4 worm cellular contexts compared by ENCODE assay signal in genomic region chrIV:9525682-9526416, ce11.
TF ChIP-seq lines count a peak whose summit lies in the region.

TSS of gene elo-1 (plus strand) at chrIV:9526366.

TF ChIP-seq in whole organism, L1 larva, 84 proteins besides CTCF, POLR2A, EP300 and RAD21 (continued from another document):
- TF ChIP-seq dsc-1 (tag; optimal IDR thresholded peaks at IDR 0.05; lab: Kevin White, UChicago) = peak; percentile 93
- no peak for TF ChIP-seq pqm-1 (tag; optimal IDR thresholded peaks at IDR 0.05; lab: Kevin White, UChicago)
- TF ChIP-seq grh-1 (GFP tag; IDR thresholded peaks at IDR 0.05; lab: Robert Waterston, UW) = no peak
- TF ChIP-seq blmp-1 (tag; optimal IDR thresholded peaks at IDR 0.05; lab: Kevin White, UChicago) = peak; percentile 98
- TF ChIP-seq fkh-8 (tag; optimal IDR thresholded peaks at IDR 0.05; lab: Kevin White, UChicago) = no peak
- peak; percentile 81 for TF ChIP-seq nhr-20 (tag; optimal IDR thresholded peaks at IDR 0.05; lab: Kevin White, UChicago)
- no peak for TF ChIP-seq nhr-237 (tag; optimal IDR thresholded peaks at IDR 0.05; lab: Kevin White, UChicago)
- peak; percentile 6 for TF ChIP-seq jun-1 (tag; optimal IDR thresholded peaks at IDR 0.05; lab: Kevin White, UChicago)
- no peak for TF ChIP-seq C34B4.2 (tag; optimal IDR thresholded peaks at IDR 0.05; lab: Kevin White, UChicago)
- TF ChIP-seq zag-1 (tag; optimal IDR thresholded peaks at IDR 0.05; lab: Kevin White, UChicago) = no peak
- peak; percentile 39 for TF ChIP-seq swsn-7 (tag; optimal IDR thresholded peaks at IDR 0.05; lab: Kevin White, UChicago)
- TF ChIP-seq elt-3 (tag; optimal IDR thresholded peaks at IDR 0.05; lab: Kevin White, UChicago) = peak in 4 of 6 experiments; percentile 21 to 46 (median 40)
- TF ChIP-seq C16A3.4 (tag; optimal IDR thresholded peaks at IDR 0.05; lab: Kevin White, UChicago) = peak; percentile 6
- peak; percentile 76 for TF ChIP-seq nhr-71 (tag; optimal IDR thresholded peaks at IDR 0.05; lab: Kevin White, UChicago)
- TF ChIP-seq fkh-4 (tag; optimal IDR thresholded peaks at IDR 0.05; lab: Kevin White, UChicago; ENCODE audit: borderline replicate concordance) = peak; percentile 89
- TF ChIP-seq unc-62 (GFP tag; optimal IDR thresholded peaks at IDR 0.05; lab: Kevin White, UChicago) = no peak
- TF ChIP-seq egl-27 (tag; optimal IDR thresholded peaks at IDR 0.05; lab: Kevin White, UChicago) = peak in 1 of 2 experiments; percentile 31
- no peak for TF ChIP-seq nhr-84 (tag; optimal IDR thresholded peaks at IDR 0.05; lab: Kevin White, UChicago)
- TF ChIP-seq nhr-85 (tag; lab: Kevin White, UChicago) = peak; percentile 91
- TF ChIP-seq skn-1 (tag; optimal IDR thresholded peaks at IDR 0.05; lab: Kevin White, UChicago) = no peak
- TF ChIP-seq hlh-4 (tag; optimal IDR thresholded peaks at IDR 0.05; lab: Kevin White, UChicago) = no peak
- TF ChIP-seq efl-1 (optimal IDR thresholded peaks at IDR 0.05; lab: Kevin White, UChicago) = peak; percentile 26 to 29
- TF ChIP-seq efl-1 (GFP tag; optimal IDR thresholded peaks at IDR 0.05 in 1 of 2; lab: Kevin White, UChicago) = peak; percentile 30 to 92
- no peak for TF ChIP-seq unc-98 (GFP tag; IDR thresholded peaks at IDR 0.05; lab: Robert Waterston, UW)
- no peak for TF ChIP-seq isw-1 (GFP tag; IDR thresholded peaks at IDR 0.05; lab: Robert Waterston, UW)
- peak; percentile 5 for TF ChIP-seq tbx-2 (tag; optimal IDR thresholded peaks at IDR 0.05; lab: Kevin White, UChicago)
- no peak for TF ChIP-seq fos-1 (tag; optimal IDR thresholded peaks at IDR 0.05; lab: Kevin White, UChicago)
- TF ChIP-seq lin-35 (GFP tag; optimal IDR thresholded peaks at IDR 0.05; lab: Kevin White, UChicago) = peak in 1 of 2 experiments; percentile 40
- peak; percentile 71 for TF ChIP-seq snu-23 (GFP tag; optimal IDR thresholded peaks at IDR 0.05; lab: Kevin White, UChicago)
- TF ChIP-seq tlp-1 (tag; optimal IDR thresholded peaks at IDR 0.05; lab: Kevin White, UChicago) = peak; percentile 3
- peak; percentile 2 to 44 (median 14) for TF ChIP-seq dpl-1 (GFP tag; optimal IDR thresholded peaks at IDR 0.05; lab: Kevin White, UChicago)
- TF ChIP-seq mdl-1 (tag; optimal IDR thresholded peaks at IDR 0.05; lab: Kevin White, UChicago) = peak in 1 of 2 experiments; percentile 18
- peak; percentile 22 to 30 for TF ChIP-seq lsy-2 (tag; optimal IDR thresholded peaks at IDR 0.05; lab: Kevin White, UChicago)

TF ChIP-seq in whole organism, L2 larva, 48 proteins besides CTCF, POLR2A, EP300 and RAD21 (continued from another document):
- TF ChIP-seq zag-1 (tag; optimal IDR thresholded peaks at IDR 0.05; lab: Kevin White, UChicago) = no peak
- peak; percentile 28 for TF ChIP-seq lin-13 (GFP tag; optimal IDR thresholded peaks at IDR 0.05; lab: Kevin White, UChicago)
- peak; percentile 42 for TF ChIP-seq F13H6.1 (tag; optimal IDR thresholded peaks at IDR 0.05; lab: Kevin White, UChicago)
- TF ChIP-seq mab-5 (tag; optimal IDR thresholded peaks at IDR 0.05; lab: Kevin White, UChicago) = no peak
- peak; percentile 80 for TF ChIP-seq fos-1 (tag; optimal IDR thresholded peaks at IDR 0.05; lab: Kevin White, UChicago)

TF ChIP-seq in whole organism, L4 larva, 104 proteins besides CTCF, POLR2A, EP300 and RAD21 (continued from another document and continues in another):
- TF ChIP-seq R02D3.7 (tag; optimal IDR thresholded peaks at IDR 0.05; lab: Kevin White, UChicago) = no peak
- TF ChIP-seq lin-1 (GFP tag; IDR thresholded peaks at IDR 0.05; lab: Robert Waterston, UW) = no peak
- no peak for TF ChIP-seq ztf-7 (tag; optimal IDR thresholded peaks at IDR 0.05; lab: Kevin White, UChicago)
- TF ChIP-seq cey-2 (tag; optimal IDR thresholded peaks at IDR 0.05; lab: Kevin White, UChicago; ENCODE audit: borderline replicate concordance, insufficient read depth) = no peak
- no peak for TF ChIP-seq snpc-1.2 (GFP tag; IDR thresholded peaks at IDR 0.05; lab: Robert Waterston, UW)
- peak; percentile 26 for TF ChIP-seq dpl-1 (GFP tag; optimal IDR thresholded peaks at IDR 0.05; lab: Kevin White, UChicago)
- no peak for TF ChIP-seq nhr-10 (tag; optimal IDR thresholded peaks at IDR 0.05; lab: Kevin White, UChicago)
- TF ChIP-seq nhr-77 (tag; optimal IDR thresholded peaks at IDR 0.05; lab: Kevin White, UChicago) = peak; percentile 53
- no peak for TF ChIP-seq jun-1 (tag; optimal IDR thresholded peaks at IDR 0.05; lab: Kevin White, UChicago)
- peak; percentile 83 for TF ChIP-seq hlh-11 (tag; optimal IDR thresholded peaks at IDR 0.05; lab: Kevin White, UChicago)
- TF ChIP-seq set-16 (GFP tag; IDR thresholded peaks at IDR 0.05; lab: Robert Waterston, UW) = no peak
- no peak for TF ChIP-seq nhr-6 (tag; optimal IDR thresholded peaks at IDR 0.05; lab: Kevin White, UChicago)
- TF ChIP-seq sdz-12 (GFP tag; optimal IDR thresholded peaks at IDR 0.05; lab: Kevin White, UChicago) = no peak
- no peak for TF ChIP-seq arid-1 (GFP tag; conservative IDR thresholded peaks at IDR 0.05; lab: Robert Waterston, UW)
- no peak for TF ChIP-seq F37D6.2 (tag; optimal IDR thresholded peaks at IDR 0.05; lab: Kevin White, UChicago)
- no peak for TF ChIP-seq daf-8 (GFP tag; IDR thresholded peaks at IDR 0.05; lab: Robert Waterston, UW)
- TF ChIP-seq dmd-8 (GFP tag; IDR thresholded peaks at IDR 0.05; lab: Robert Waterston, UW) = no peak
- TF ChIP-seq php-3 (GFP tag; IDR thresholded peaks at IDR 0.05; lab: Robert Waterston, UW) = peak; percentile 77; the same call in 1 of the 2 replicates
- peak; percentile 36 for TF ChIP-seq mep-1 (tag; optimal IDR thresholded peaks at IDR 0.05; lab: Kevin White, UChicago)
- TF ChIP-seq mdt-29 (GFP tag; IDR thresholded peaks at IDR 0.05; lab: Robert Waterston, UW) = peak; percentile 49; the same call in 1 of the 2 replicates
- peak in 1 of 2 experiments; percentile 22 for TF ChIP-seq daf-16 (GFP tag; optimal IDR thresholded peaks at IDR 0.05; lab: Kevin White, UChicago)
- peak; percentile 63 for TF ChIP-seq daf-16 (tag; optimal IDR thresholded peaks at IDR 0.05; lab: Kevin White, UChicago)
- no peak for TF ChIP-seq skn-1 (tag; optimal IDR thresholded peaks at IDR 0.05; lab: Kevin White, UChicago)
- TF ChIP-seq lir-3 (tag; optimal IDR thresholded peaks at IDR 0.05; lab: Kevin White, UChicago) = no peak
- no peak for TF ChIP-seq ZK337.2 (GFP tag; IDR thresholded peaks at IDR 0.05; lab: Robert Waterston, UW)
- TF ChIP-seq dmd-6 (GFP tag; IDR thresholded peaks at IDR 0.05; lab: Robert Waterston, UW) = peak; percentile 82
- TF ChIP-seq daf-19 (GFP tag; conservative IDR thresholded peaks at IDR 0.05; lab: Robert Waterston, UW) = no peak
- no peak for TF ChIP-seq nhr-41 (GFP tag; IDR thresholded peaks at IDR 0.05; lab: Robert Waterston, UW)
- no peak for TF ChIP-seq ceh-44 (GFP tag; IDR thresholded peaks at IDR 0.05; lab: Robert Waterston, UW)
- TF ChIP-seq lim-7 (GFP tag; IDR thresholded peaks at IDR 0.05; lab: Robert Waterston, UW) = no peak
- no peak for TF ChIP-seq unc-39 (tag; optimal IDR thresholded peaks at IDR 0.05; lab: Kevin White, UChicago)
- TF ChIP-seq ZK546.5 (tag; optimal IDR thresholded peaks at IDR 0.05; lab: Kevin White, UChicago) = no peak
- no peak for TF ChIP-seq Y105C5A.15 (GFP tag; IDR thresholded peaks at IDR 0.05; lab: Robert Waterston, UW)
- no peak for TF ChIP-seq hif-1 (tag; optimal IDR thresholded peaks at IDR 0.05; lab: Kevin White, UChicago)
- peak in 1 of 2 experiments; percentile 38 for TF ChIP-seq mdl-1 (tag; optimal IDR thresholded peaks at IDR 0.05; lab: Kevin White, UChicago)
- TF ChIP-seq ces-1 (GFP tag; optimal IDR thresholded peaks at IDR 0.05; lab: Kevin White, UChicago) = no peak
- no peak for TF ChIP-seq fos-1 (tag; optimal IDR thresholded peaks at IDR 0.05; lab: Kevin White, UChicago)
- TF ChIP-seq T20F7.1 (GFP tag; optimal IDR thresholded peaks at IDR 0.05; lab: Kevin White, UChicago) = peak; percentile 72
- no peak for TF ChIP-seq attf-4 (tag; optimal IDR thresholded peaks at IDR 0.05; lab: Kevin White, UChicago)
- TF ChIP-seq zip-11 (GFP tag; IDR thresholded peaks at IDR 0.05; lab: Robert Waterston, UW) = no peak
- no peak for TF ChIP-seq F49E8.2 (tag; optimal IDR thresholded peaks at IDR 0.05; lab: Kevin White, UChicago; ENCODE audit: borderline replicate concordance)
- TF ChIP-seq dve-1 (tag; optimal IDR thresholded peaks at IDR 0.05; lab: Kevin White, UChicago; ENCODE audit: insufficient read depth) = peak; percentile 78
- 0 out of 2 replicates have a peak, but pooled peaks have one; percentile 30 for TF ChIP-seq zfp-3 (GFP tag; conservative IDR thresholded peaks at IDR 0.05; lab: Robert Waterston, UW)
- TF ChIP-seq daf-12 (tag; optimal IDR thresholded peaks at IDR 0.05; lab: Kevin White, UChicago) = no peak
- TF ChIP-seq nhr-48 (tag; optimal IDR thresholded peaks at IDR 0.05; lab: Kevin White, UChicago) = peak; percentile 63
- TF ChIP-seq Y5F2A.4 (GFP tag; optimal IDR thresholded peaks at IDR 0.05; lab: Kevin White, UChicago) = no peak
- TF ChIP-seq lin-13 (GFP tag; optimal IDR thresholded peaks at IDR 0.05; lab: Kevin White, UChicago) = no peak
- no peak for TF ChIP-seq dmd-9 (GFP tag; IDR thresholded peaks at IDR 0.05; lab: Robert Waterston, UW)
- no peak for TF ChIP-seq zag-1 (tag; optimal IDR thresholded peaks at IDR 0.05; lab: Kevin White, UChicago)
- TF ChIP-seq gei-8 (GFP tag; optimal IDR thresholded peaks at IDR 0.05; lab: Kevin White, UChicago) = no peak

TF ChIP-seq in whole organism, young adult, 124 proteins besides CTCF, POLR2A, EP300 and RAD21 (continued from another document):
- TF ChIP-seq ztf-22 (GFP tag; optimal IDR thresholded peaks at IDR 0.05; lab: Kevin White, UChicago) (peak; percentile 15), fkh-3 (tag; optimal IDR thresholded peaks at IDR 0.05; lab: Kevin White, UChicago) (no peak), aptf-3 (GFP tag; IDR thresholded peaks at IDR 0.05; lab: Robert Waterston, UW) (no peak), ztf-18 (tag; optimal IDR thresholded peaks at IDR 0.05; lab: Kevin White, UChicago) (no peak), hsf-1 (GFP tag; IDR thresholded peaks at IDR 0.05; lab: Robert Waterston, UW) (no peak), nhr-120 (GFP tag; IDR thresholded peaks at IDR 0.05; lab: Robert Waterston, UW) (no peak), cebp-2 (GFP tag; IDR thresholded peaks at IDR 0.05; lab: Robert Waterston, UW) (no peak), nfyb-1 (GFP tag; IDR thresholded peaks at IDR 0.05; lab: Robert Waterston, UW) (peak; percentile 62; the same call in 1 of the 2 replicates), madf-10 (tag; optimal IDR thresholded peaks at IDR 0.05; lab: Kevin White, UChicago) (peak; percentile 14), ccch-3 (GFP tag; optimal IDR thresholded peaks at IDR 0.05; lab: Kevin White, UChicago) (no peak), rec-8 (tag; optimal IDR thresholded peaks at IDR 0.05; lab: Kevin White, UChicago) (no peak), Y56A3A.18 (GFP tag; IDR thresholded peaks at IDR 0.05; lab: Robert Waterston, UW) (no peak), lin-40 (tag; optimal IDR thresholded peaks at IDR 0.05; lab: Kevin White, UChicago) (peak; percentile 51), snpc-1.3 (tag; optimal IDR thresholded peaks at IDR 0.05; lab: Kevin White, UChicago; ENCODE audit: insufficient read depth) (no peak), Y53G8AR.9 (GFP tag; conservative IDR thresholded peaks at IDR 0.05; lab: Robert Waterston, UW) (0 out of 2 replicates have a peak, but pooled peaks have one; percentile 13), F37B4.10 (GFP tag; IDR thresholded peaks at IDR 0.05; lab: Robert Waterston, UW) (no peak), nhr-27 (tag; optimal IDR thresholded peaks at IDR 0.05; lab: Kevin White, UChicago) (no peak), nfya-2 (GFP tag; IDR thresholded peaks at IDR 0.05; lab: Robert Waterston, UW) (no peak), sdz-38 (tag; optimal IDR thresholded peaks at IDR 0.05; lab: Kevin White, UChicago) (no peak), hrde-1 (tag; optimal IDR thresholded peaks at IDR 0.05; lab: Kevin White, UChicago; ENCODE audit: borderline replicate concordance) (no peak), egl-44 (GFP tag; IDR thresholded peaks at IDR 0.05; lab: Robert Waterston, UW) (0 out of 2 replicates have a peak, but pooled peaks have one; percentile 61), ztf-28 (GFP tag; IDR thresholded peaks at IDR 0.05; lab: Robert Waterston, UW) (no peak), F49E8.2 (tag; optimal IDR thresholded peaks at IDR 0.05; lab: Kevin White, UChicago; ENCODE audit: insufficient read depth) (no peak), B0336.3 (GFP tag; IDR thresholded peaks at IDR 0.05; lab: Robert Waterston, UW) (peak; percentile 44; the same call in 1 of the 2 replicates), egl-18 (GFP tag; IDR thresholded peaks at IDR 0.05; lab: Robert Waterston, UW) (no peak), rpc-1 (optimal IDR thresholded peaks at IDR 0.05; lab: Kevin White, UChicago) (no peak), rpc-1 (tag; optimal IDR thresholded peaks at IDR 0.05; lab: Kevin White, UChicago) (no peak), ceh-100 (GFP tag; IDR thresholded peaks at IDR 0.05; lab: Robert Waterston, UW) (no peak), ztf-3 (GFP tag; optimal IDR thresholded peaks at IDR 0.05; lab: Kevin White, UChicago) (no peak), ZK185.1 (tag; optimal IDR thresholded peaks at IDR 0.05; lab: Kevin White, UChicago; ENCODE audit: poor library complexity, severe bottlenecking) (no peak), F22D6.2 (tag; optimal IDR thresholded peaks at IDR 0.05; lab: Kevin White, UChicago) (no peak), F33H1.4 (GFP tag; IDR thresholded peaks at IDR 0.05; lab: Robert Waterston, UW) (no peak), Y53F4B.3 (GFP tag; IDR thresholded peaks at IDR 0.05; lab: Robert Waterston, UW) (no peak), Y95B8A.8 (GFP tag; IDR thresholded peaks at IDR 0.05; lab: Robert Waterston, UW) (no peak), lin-26 (GFP tag; IDR thresholded peaks at IDR 0.05; lab: Robert Waterston, UW) (no peak; the same call in 1 of the 2 replicates), unc-62 (GFP tag; optimal IDR thresholded peaks at IDR 0.05; lab: Kevin White, UChicago) (no peak), snpc-3.4 (tag; optimal IDR thresholded peaks at IDR 0.05; lab: Kevin White, UChicago) (no peak), F57C9.4 (tag; optimal IDR thresholded peaks at IDR 0.05; lab: Kevin White, UChicago) (no peak), F39B2.1 (GFP tag; IDR thresholded peaks at IDR 0.05; lab: Robert Waterston, UW) (no peak), B0019.2 (GFP tag; conservative IDR thresholded peaks at IDR 0.05; lab: Robert Waterston, UW) (no peak), let-607 (tag; optimal IDR thresholded peaks at IDR 0.05; lab: Kevin White, UChicago) (peak in 1 of 2 experiments; percentile 8), hmg-1.2 (GFP tag; IDR thresholded peaks at IDR 0.05; lab: Robert Waterston, UW) (no peak), cebp-1 (GFP tag; IDR thresholded peaks at IDR 0.05; lab: Robert Waterston, UW) (no peak), cebp-1 (tag; optimal IDR thresholded peaks at IDR 0.05; lab: Kevin White, UChicago) (peak; percentile 41), K12H6.12 (tag; optimal IDR thresholded peaks at IDR 0.05; lab: Kevin White, UChicago) (no peak), zim-3 (tag; optimal IDR thresholded peaks at IDR 0.05; lab: Kevin White, UChicago) (no peak), mes-4 (tag; optimal IDR thresholded peaks at IDR 0.05; lab: Kevin White, UChicago) (no peak), ceh-91 (GFP tag; IDR thresholded peaks at IDR 0.05; lab: Robert Waterston, UW) (no peak), ztf-25 (GFP tag; IDR thresholded peaks at IDR 0.05; lab: Robert Waterston, UW) (no peak), pha-4 (tag; optimal IDR thresholded peaks at IDR 0.05; lab: Kevin White, UChicago) (no peak), sptf-2 (GFP tag; optimal IDR thresholded peaks at IDR 0.05; lab: Kevin White, UChicago) (no peak), attf-5 (GFP tag; optimal IDR thresholded peaks at IDR 0.05; lab: Kevin White, UChicago) (peak; percentile 41), xnd-1 (tag; optimal IDR thresholded peaks at IDR 0.05; lab: Kevin White, UChicago) (no peak), bed-1 (GFP tag; IDR thresholded peaks at IDR 0.05; lab: Robert Waterston, UW) (no peak), nhr-90 (tag; optimal IDR thresholded peaks at IDR 0.05; lab: Kevin White, UChicago) (peak; percentile 5), ztf-6 (GFP tag; IDR thresholded peaks at IDR 0.05; lab: Robert Waterston, UW) (no peak), chd-7 (tag; optimal IDR thresholded peaks at IDR 0.05; lab: Kevin White, UChicago) (no peak), T07F8.4 (tag; optimal IDR thresholded peaks at IDR 0.05; lab: Kevin White, UChicago) (no peak)
